Worm (Caenorhabditis elegans): ENCODE results near the gene flp-2.

The flp-2 gene

DNA sequence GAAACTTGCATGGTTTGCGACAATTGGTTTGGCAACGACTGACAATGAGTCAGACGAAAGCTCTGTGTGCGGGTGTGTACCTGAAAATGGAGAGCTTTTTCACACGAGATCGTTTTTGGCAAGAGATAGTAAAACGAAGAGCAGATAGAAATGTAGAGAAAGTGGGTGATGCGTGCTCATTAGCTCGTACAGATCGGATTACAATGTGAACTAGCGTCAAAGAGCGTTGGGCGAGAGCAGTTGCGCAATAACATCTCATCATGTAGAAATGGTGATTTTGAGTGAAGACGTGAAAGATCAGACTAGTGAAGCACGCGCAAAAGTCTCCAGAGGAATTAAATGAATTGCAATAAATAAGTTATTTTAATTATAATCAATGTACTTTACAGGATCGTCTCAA, at the start of gene flp-2:
TSS of gene flp-2 (minus strand) at position 101 of the 400 bp plus-strand sequence.
- no peak for TF ChIP-seq sptf-1 (tag; optimal IDR thresholded peaks at IDR 0.05)
- no peak for TF ChIP-seq ceh-83 (GFP tag; optimal IDR thresholded peaks at IDR 0.05)
- TF ChIP-seq flh-1 (GFP tag; optimal IDR thresholded peaks at IDR 0.05): no peak
- no peak for TF ChIP-seq nhr-2 (tag; optimal IDR thresholded peaks at IDR 0.05)
- TF ChIP-seq nhr-28 (tag; optimal IDR thresholded peaks at IDR 0.05): no peak

DNA sequence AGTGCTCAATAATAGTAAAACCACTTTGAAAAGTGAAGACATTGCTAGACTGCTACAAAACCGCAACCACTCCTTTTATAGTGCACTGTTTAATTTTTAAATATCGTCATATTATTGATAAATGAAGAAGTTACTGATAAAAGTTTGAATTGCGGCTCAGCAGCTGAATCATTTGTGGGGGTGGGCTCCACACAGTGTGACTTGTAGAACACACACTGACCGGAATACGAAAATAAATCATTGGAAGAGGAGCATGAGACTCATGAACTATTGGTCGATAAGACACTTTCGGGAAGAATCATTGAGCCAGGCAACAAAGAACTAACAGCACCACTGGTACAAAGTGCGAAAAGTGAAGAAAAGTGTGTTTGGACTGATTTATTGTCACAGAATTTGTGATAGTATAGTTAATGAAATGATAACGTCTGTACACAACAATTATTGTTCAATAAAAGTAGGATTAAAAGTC, 47.0 kb upstream of the flp-2 start, which contains the start of gene oac-14:
TSS of gene oac-14 (minus strand) at position 51 of the 469 bp plus-strand sequence.
- TF ChIP-seq blmp-1 (tag; optimal IDR thresholded peaks at IDR 0.05) (no peak), mab-5 (tag; optimal IDR thresholded peaks at IDR 0.05) (no peak), drap-1 (GFP tag; optimal IDR thresholded peaks at IDR 0.05) (no peak), sem-2 (GFP tag; optimal IDR thresholded peaks at IDR 0.05) (no peak), unc-39 (tag; optimal IDR thresholded peaks at IDR 0.05) (no peak)

DNA sequence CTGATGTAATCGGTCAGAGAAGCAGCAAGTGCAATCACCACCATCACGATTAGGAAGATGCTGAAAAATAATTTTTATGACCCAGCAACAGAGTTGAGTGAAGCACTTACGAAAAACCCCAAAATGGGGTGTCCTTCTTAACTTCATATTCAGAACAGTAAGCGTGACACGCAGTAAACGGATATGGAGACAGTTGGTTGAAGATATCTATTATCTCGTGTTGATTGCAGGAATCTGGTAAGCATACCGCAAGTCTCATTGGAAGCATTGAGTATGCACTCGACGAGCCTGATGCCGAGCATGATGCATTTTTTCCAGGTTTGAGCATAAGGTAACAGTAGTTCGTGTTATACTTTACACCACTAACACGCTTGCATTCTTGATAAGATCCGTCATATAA, 46.2 kb upstream of the flp-2 start:
- TF ChIP-seq nhr-76 (tag; optimal IDR thresholded peaks at IDR 0.05): no peak
- no peak for TF ChIP-seq drap-1 (GFP tag; optimal IDR thresholded peaks at IDR 0.05)
- no peak for TF ChIP-seq elt-1 (tag; optimal IDR thresholded peaks at IDR 0.05; ENCODE audit: borderline replicate concordance, insufficient read depth)
- no peak for TF ChIP-seq ceh-39 (tag; optimal IDR thresholded peaks at IDR 0.05)
- TF ChIP-seq mep-1 (tag; optimal IDR thresholded peaks at IDR 0.05): no peak
- TF ChIP-seq sem-2 (GFP tag; optimal IDR thresholded peaks at IDR 0.05): no peak
- TF ChIP-seq mab-5 (tag; optimal IDR thresholded peaks at IDR 0.05): no peak
- no peak for TF ChIP-seq pha-4 (tag; optimal IDR thresholded peaks at IDR 0.05)
- no peak for TF ChIP-seq bed-3 (GFP tag; optimal IDR thresholded peaks at IDR 0.05)
- no peak for TF ChIP-seq ztf-11 (tag; optimal IDR thresholded peaks at IDR 0.05)
- no peak for TF ChIP-seq elt-3 (tag; optimal IDR thresholded peaks at IDR 0.05)
- TF ChIP-seq lin-13 (tag; optimal IDR thresholded peaks at IDR 0.05): no peak
- no peak for TF ChIP-seq blmp-1 (tag; optimal IDR thresholded peaks at IDR 0.05)
- TF ChIP-seq nhr-12 (tag; optimal IDR thresholded peaks at IDR 0.05): no peak
- no peak for TF ChIP-seq unc-39 (tag; optimal IDR thresholded peaks at IDR 0.05)
- no peak for TF ChIP-seq snpc-4 (tag; optimal IDR thresholded peaks at IDR 0.05)
- TF ChIP-seq unc-62 (GFP tag; optimal IDR thresholded peaks at IDR 0.05): no peak

DNA sequence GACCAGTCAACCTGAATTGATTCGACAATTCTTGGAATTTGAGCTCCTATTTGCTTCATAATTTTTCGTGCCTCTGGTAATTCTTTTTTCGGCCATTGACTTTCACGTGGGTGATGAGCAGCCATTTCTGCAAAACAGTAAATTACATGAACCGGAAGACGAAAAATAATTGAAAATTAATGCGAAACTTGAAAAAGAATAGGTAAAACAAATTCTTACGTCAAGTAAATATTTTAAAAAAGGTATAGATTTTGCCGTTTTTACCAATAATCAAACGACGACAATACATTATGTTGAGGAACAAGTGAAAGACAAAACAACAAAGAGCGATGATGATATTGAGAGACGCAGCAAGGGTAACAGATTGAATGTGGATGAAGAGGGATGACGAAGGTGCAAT, 43.4 kb upstream of the flp-2 start, which contains the start of gene moc-1:
TSS of gene moc-1 (minus strand) at position 127 of the 400 bp plus-strand sequence.
- no peak for TF ChIP-seq nhr-76 (tag; optimal IDR thresholded peaks at IDR 0.05)
- no peak for TF ChIP-seq unc-120 (tag; optimal IDR thresholded peaks at IDR 0.05; ENCODE audit: poor library complexity, severe bottlenecking)
- TF ChIP-seq nhr-237 (tag; optimal IDR thresholded peaks at IDR 0.05): no peak
- TF ChIP-seq nhr-28 (tag; optimal IDR thresholded peaks at IDR 0.05): no peak
- no peak for TF ChIP-seq unc-62 (GFP tag; optimal IDR thresholded peaks at IDR 0.05)
- no peak for TF ChIP-seq flh-1 (GFP tag; optimal IDR thresholded peaks at IDR 0.05)

DNA sequence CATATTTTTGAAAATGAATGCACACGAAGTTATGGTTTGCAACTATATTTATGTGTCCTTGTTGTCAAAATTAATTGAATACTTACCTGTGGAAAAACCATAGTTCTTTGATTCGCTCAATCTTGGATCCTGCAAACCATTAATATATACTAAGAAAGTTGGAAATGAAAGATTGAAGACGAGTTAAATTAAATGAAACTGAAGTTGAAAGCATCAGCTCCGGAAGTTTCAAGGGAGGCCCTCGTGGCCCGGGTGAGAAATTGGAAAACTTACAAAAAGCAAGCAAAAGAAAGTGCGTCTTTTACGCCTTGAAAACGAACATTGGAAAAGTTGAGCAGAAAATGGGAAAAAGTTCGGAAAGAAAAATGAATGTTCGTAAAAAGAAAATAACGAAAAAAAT, 38.0 kb upstream of the flp-2 start, which contains the start of gene unc-58:
TSS of gene unc-58 (minus strand) at position 101 of the 400 bp plus-strand sequence.
- no peak for TF ChIP-seq zip-8 (tag; optimal IDR thresholded peaks at IDR 0.05)
- TF ChIP-seq sptf-1 (tag; optimal IDR thresholded peaks at IDR 0.05): no peak
- TF ChIP-seq flh-1 (GFP tag; optimal IDR thresholded peaks at IDR 0.05): no peak
- TF ChIP-seq drap-1 (GFP tag; optimal IDR thresholded peaks at IDR 0.05): no peak
- no peak for TF ChIP-seq lsy-2 (tag; optimal IDR thresholded peaks at IDR 0.05)
- no peak for TF ChIP-seq nhr-76 (tag; optimal IDR thresholded peaks at IDR 0.05)
- no peak for TF ChIP-seq mls-2 (tag; optimal IDR thresholded peaks at IDR 0.05)
- TF ChIP-seq lin-13 (tag; optimal IDR thresholded peaks at IDR 0.05): no peak
- no peak for TF ChIP-seq mab-5 (tag; optimal IDR thresholded peaks at IDR 0.05)
- no peak for TF ChIP-seq ham-2 (GFP tag; optimal IDR thresholded peaks at IDR 0.05)
- TF ChIP-seq snpc-4 (tag; optimal IDR thresholded peaks at IDR 0.05): no peak
- no peak for TF ChIP-seq nhr-2 (tag; optimal IDR thresholded peaks at IDR 0.05)

DNA sequence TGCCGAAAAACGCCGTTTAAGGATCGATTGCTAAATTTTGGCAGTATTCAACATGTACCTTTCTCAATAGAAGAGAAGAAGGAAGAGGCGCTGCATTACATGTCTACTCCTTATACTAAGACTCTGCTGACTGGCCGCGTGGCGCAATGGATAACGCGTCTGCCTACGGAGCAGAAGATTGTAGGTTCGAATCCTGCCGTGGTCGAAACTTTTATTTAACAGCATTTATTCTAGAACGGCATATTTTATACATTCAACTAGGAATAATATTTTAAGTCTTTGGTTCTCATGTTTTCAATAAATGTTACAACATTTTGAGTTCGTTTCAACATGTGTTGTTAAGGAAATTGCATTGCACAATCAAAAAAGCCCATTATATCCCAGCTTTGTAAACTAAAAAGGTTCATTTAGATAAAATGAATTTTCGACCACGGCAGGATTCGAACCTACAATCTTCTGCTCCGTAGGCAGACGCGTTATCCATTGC, 37.5 kb upstream of the flp-2 start:
- peak; percentile 65 for TF ChIP-seq bed-3 (GFP tag; optimal IDR thresholded peaks at IDR 0.05)
- TF ChIP-seq flh-1 (GFP tag; optimal IDR thresholded peaks at IDR 0.05): peak; percentile 21
- peak; percentile 70 for TF ChIP-seq sem-2 (GFP tag; optimal IDR thresholded peaks at IDR 0.05)
- TF ChIP-seq ceh-43 (GFP tag; optimal IDR thresholded peaks at IDR 0.05): peak; percentile 29
- peak; percentile 82 for TF ChIP-seq sptf-1 (tag; optimal IDR thresholded peaks at IDR 0.05)
- TF ChIP-seq mls-2 (tag; optimal IDR thresholded peaks at IDR 0.05): peak; percentile 81
- peak; percentile 28 for TF ChIP-seq mep-1 (tag; optimal IDR thresholded peaks at IDR 0.05)
- TF ChIP-seq M03D4.4 (tag; optimal IDR thresholded peaks at IDR 0.05): peak; percentile 84
- peak; percentile 86 for TF ChIP-seq drap-1 (GFP tag; optimal IDR thresholded peaks at IDR 0.05)
- peak; percentile 53 for TF ChIP-seq pha-4 (tag; optimal IDR thresholded peaks at IDR 0.05)
- TF ChIP-seq lin-32 (GFP tag; optimal IDR thresholded peaks at IDR 0.05): peak; percentile 60
- peak; percentile 49 for TF ChIP-seq tbx-8 (GFP tag; optimal IDR thresholded peaks at IDR 0.05)
- TF ChIP-seq ces-1 (GFP tag; optimal IDR thresholded peaks at IDR 0.05): peak; percentile 23
- peak; percentile 81 for TF ChIP-seq cnd-1 (tag; optimal IDR thresholded peaks at IDR 0.05)
- peak; percentile 38 for TF ChIP-seq unc-62 (GFP tag; optimal IDR thresholded peaks at IDR 0.05)
- TF ChIP-seq unc-120 (tag; optimal IDR thresholded peaks at IDR 0.05; ENCODE audit: poor library complexity, severe bottlenecking): peak; percentile 64
- TF ChIP-seq ham-2 (GFP tag; optimal IDR thresholded peaks at IDR 0.05): peak; percentile 59
- peak; percentile 22 for TF ChIP-seq elt-1 (tag; optimal IDR thresholded peaks at IDR 0.05; ENCODE audit: borderline replicate concordance, insufficient read depth)
- TF ChIP-seq ceh-83 (GFP tag; optimal IDR thresholded peaks at IDR 0.05): peak; percentile 88

Measured in whole organism, mixed stage, embryonic.